Worm (Caenorhabditis elegans) whole organism, L3 larva: ENCODE results near the gene lin-31.

ENCODE experiments used
- lin-15B ChIP-seq: fragments of 150-350 bp; optimal IDR thresholded peaks from 2 replicates; lab custom pipeline; 2014; ENCODE audit warnings: missing biosample characterization, missing genetic modification characterization
- ztf-11 ChIP-seq: fragments of 150-350 bp; optimal IDR thresholded peaks from 2 replicates; lab custom pipeline; 2014; ENCODE audit warnings: missing biosample characterization, missing genetic modification characterization

ce11 chrII:3967061-3967460 lies 15.3 kb upstream of the lin-31 start:
- TF ChIP-seq lin-15B (no peak), ztf-11 (tag; lab: Kevin White, UChicago) (no peak)
